Fruit fly (Drosophila melanogaster): ENCODE data around the gene exd.
A peak's percentile ranks its signal among the peaks of the same experiment; 100 is the strongest.

Gene exd

DNA sequence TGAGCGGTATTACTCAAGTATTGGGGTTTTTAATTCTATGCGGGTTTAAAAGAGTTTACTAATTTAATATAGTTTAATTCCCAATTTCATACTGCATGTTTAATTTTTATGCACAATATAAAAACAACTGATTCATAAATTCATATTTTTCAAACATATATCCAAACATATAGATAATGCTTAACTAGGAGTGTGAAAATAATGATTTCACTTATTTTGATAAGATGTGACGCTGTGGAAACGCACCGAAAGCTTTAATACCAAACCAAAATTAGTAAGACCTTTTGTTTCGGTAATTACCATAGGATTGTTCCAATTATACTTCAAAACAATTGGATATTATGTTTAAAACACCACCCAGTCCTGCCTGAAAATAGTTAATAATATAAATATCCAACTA, 8.8 kb upstream of the exd start, which contains the start of gene Slc25A46a (continued):
- TF ChIP-seq CG18476 (GFP tag; optimal IDR thresholded peaks at IDR 0.05) (no peak), h (optimal IDR thresholded peaks at IDR 0.05) (no peak), slou (GFP tag; optimal IDR thresholded peaks at IDR 0.05) (no peak), CG10147 (GFP tag; optimal IDR thresholded peaks at IDR 0.05) (no peak), gfzf (GFP tag; optimal IDR thresholded peaks at IDR 0.05) (peak; percentile 64), CG7271 (tag; optimal IDR thresholded peaks at IDR 0.05) (no peak), CG6689 (GFP tag; IDR thresholded peaks at IDR 0.05) (no peak), CG16813 (GFP tag; IDR thresholded peaks at IDR 0.05; ENCODE audit: partially characterized antibody) (no peak), CG5953 (GFP tag; IDR thresholded peaks at IDR 0.05) (no peak), Sry-δ (GFP tag; optimal IDR thresholded peaks at IDR 0.05) (no peak), sd (tag; optimal IDR thresholded peaks at IDR 0.05) (no peak), Lhr (GFP tag; optimal IDR thresholded peaks at IDR 0.05) (peak; percentile 11), lola (GFP tag; optimal IDR thresholded peaks at IDR 0.05) (peak in 1 of 3 experiments; percentile 59), Hmr (GFP tag; optimal IDR thresholded peaks at IDR 0.05) (no peak), ssp (GFP tag; IDR thresholded peaks at IDR 0.05) (peak; percentile 86), CG17328 (GFP tag; IDR thresholded peaks at IDR 0.05) (no peak), CG32767 (GFP tag; IDR thresholded peaks at IDR 0.05) (no peak), CG7786 (GFP tag; optimal IDR thresholded peaks at IDR 0.05) (no peak), phol (tag; optimal IDR thresholded peaks at IDR 0.05) (peak; percentile 37), Ptx1 (GFP tag; IDR thresholded peaks at IDR 0.05) (no peak), CG8388 (GFP tag; optimal IDR thresholded peaks at IDR 0.05) (peak; percentile 4), CG2875 (GFP tag; optimal IDR thresholded peaks at IDR 0.05) (no peak), ranshi (GFP tag; IDR thresholded peaks at IDR 0.05) (no peak), kni (GFP tag; optimal IDR thresholded peaks at IDR 0.05) (no peak), MESR4 (GFP tag; optimal IDR thresholded peaks at IDR 0.05) (peak; percentile 41), Mad (GFP tag; optimal IDR thresholded peaks at IDR 0.05) (no peak), tup (GFP tag; optimal IDR thresholded peaks at IDR 0.05) (no peak), amos (GFP tag; IDR thresholded peaks at IDR 0.05; ENCODE audit: partially characterized antibody) (no peak), CG33213 (GFP tag; optimal IDR thresholded peaks at IDR 0.05) (no peak), twi (tag; optimal IDR thresholded peaks at IDR 0.05) (no peak), CG11093 (GFP tag; IDR thresholded peaks at IDR 0.05) (no peak), fd96Cb (tag; optimal IDR thresholded peaks at IDR 0.05) (no peak), CG6654 (GFP tag; optimal IDR thresholded peaks at IDR 0.05) (no peak), CG12299 (tag; optimal IDR thresholded peaks at IDR 0.05) (no peak), yki (optimal IDR thresholded peaks at IDR 0.05) (no peak), CG10431 (GFP tag; optimal IDR thresholded peaks at IDR 0.05) (no peak), CG11247 (GFP tag; IDR thresholded peaks at IDR 0.05) (no peak), CG42726 (GFP tag; IDR thresholded peaks at IDR 0.05; ENCODE audit: partially characterized antibody) (no peak), caup (GFP tag; optimal IDR thresholded peaks at IDR 0.05; ENCODE audit: severe bottlenecking) (no peak), E2f2 (GFP tag; IDR thresholded peaks at IDR 0.05) (no peak), sna (GFP tag; IDR thresholded peaks at IDR 0.05; ENCODE audit: partially characterized antibody) (no peak), Opbp (GFP tag; IDR thresholded peaks at IDR 0.05; ENCODE audit: partially characterized antibody) (no peak), pnt (GFP tag; optimal IDR thresholded peaks at IDR 0.05) (no peak), Dref (GFP tag; IDR thresholded peaks at IDR 0.05) (no peak), CG11560 (tag; IDR thresholded peaks at IDR 0.05) (no peak), CG4328 (GFP tag; optimal IDR thresholded peaks at IDR 0.05) (no peak), CG7556 (GFP tag; optimal IDR thresholded peaks at IDR 0.05) (no peak), Myb (GFP tag; optimal IDR thresholded peaks at IDR 0.05) (no peak), CG2199 (GFP tag; IDR thresholded peaks at IDR 0.05) (no peak), CG3995 (GFP tag; optimal IDR thresholded peaks at IDR 0.05) (peak; percentile 18), Antp (GFP tag; optimal IDR thresholded peaks at IDR 0.05) (no peak), CG9797 (GFP tag; optimal IDR thresholded peaks at IDR 0.05) (peak; percentile 33)

Measured in whole organism, embryonic.